Worm (Caenorhabditis elegans) whole organism, mixed stage, embryonic: Measurements from ENCODE around the gene lev-9.

Experiments
- ces-1 ChIP-seq: fragments of 150-350 bp; optimal IDR thresholded peaks from 2 replicates; lab custom pipeline; 2014; ENCODE audit warnings: missing biosample characterization, missing genetic modification reagents, missing genetic modification characterization
- elt-3 ChIP-seq: fragments of 150-350 bp; optimal IDR thresholded peaks from 2 replicates; lab custom pipeline; 2014; ENCODE audit warnings: missing biosample characterization, missing genetic modification characterization
- lsy-2 ChIP-seq: fragments of 150-350 bp; optimal IDR thresholded peaks from 2 replicates; lab custom pipeline; 2014; ENCODE audit warnings: missing biosample characterization, missing genetic modification characterization
- mab-5 ChIP-seq: fragments of 150-350 bp; optimal IDR thresholded peaks from 2 replicates; lab custom pipeline; 2014; ENCODE audit warnings: missing biosample characterization, missing genetic modification characterization
- pha-4 ChIP-seq: fragments of 150-350 bp; optimal IDR thresholded peaks from 2 replicates; lab custom pipeline; 2018; ENCODE audit warnings: missing biosample characterization, missing genetic modification reagents, missing genetic modification characterization
- snpc-4 ChIP-seq: fragments of 150-350 bp; optimal IDR thresholded peaks from 2 replicates; lab custom pipeline; 2014; ENCODE audit warnings: missing biosample characterization, missing genetic modification characterization

ce11 chrX:6252752-6253151 is 38.8 kb downstream of the lev-9 start:
- TF ChIP-seq elt-3 (tag; lab: Kevin White, UChicago) (no peak), lsy-2 (tag; lab: Kevin White, UChicago) (no peak), snpc-4 (tag; lab: Kevin White, UChicago) (no peak), pha-4 (tag; lab: Kevin White, UChicago) (no peak), ces-1 (no peak), mab-5 (no peak)
